Worm (Caenorhabditis elegans) whole organism, midembryonic: ENCODE measurements around the gene K08E4.2.

Experiments
- T22C8.4 ChIP-seq: fragments of 200-800 bp; sonication (Bioruptor generic); IDR thresholded peaks from 2 replicates; pipeline ENCODE4 v1.3.6; 2022; ENCODE audit warnings: missing genetic modification characterization, missing compliant biosample characterization
- flt-1 ChIP-seq: fragments of 200-800 bp; sonication (Bioruptor generic); IDR thresholded peaks from 2 replicates; pipeline ENCODE4 v1.3.6; 2022; ENCODE audit warnings: missing genetic modification characterization, missing compliant biosample characterization
- klf-2 ChIP-seq: fragments of 200-800 bp; sonication (Bioruptor generic); conservative IDR thresholded peaks from 2 replicates; pipeline ENCODE4 v1.3.6; 2022; ENCODE audit warnings: missing genetic modification reagents, missing genetic modification characterization, missing compliant biosample characterization
- med-1 ChIP-seq: sonication (generic microtip); optimal IDR thresholded peaks from 2 replicates; lab custom pipeline; 2017; ENCODE audit warnings: missing genetic modification characterization, mild to moderate bottlenecking, missing compliant biosample characterization, antibody characterized with exemption, missing genetic modification reagents; ENCODE audit not compliant: insufficient read depth
- ref-1 ChIP-seq: fragments of 200-800 bp; sonication (Bioruptor generic); conservative IDR thresholded peaks from 2 replicates; pipeline ENCODE4 v1.3.6; 2022; ENCODE audit warnings: missing genetic modification reagents, missing genetic modification characterization, missing compliant biosample characterization
- tab-1 ChIP-seq: fragments of 200-800 bp; sonication (Bioruptor generic); IDR thresholded peaks from 2 replicates; pipeline ENCODE4 v1.3.6; 2022; ENCODE audit warnings: missing genetic modification characterization, missing compliant biosample characterization
- ztf-23 ChIP-seq: fragments of 200-800 bp; sonication (Bioruptor generic); IDR thresholded peaks from 2 replicates; pipeline ENCODE4 v1.3.6; 2022; ENCODE audit warnings: missing genetic modification reagents, missing genetic modification characterization, missing compliant biosample characterization
- ztf-29 ChIP-seq: fragments of 200-800 bp; sonication (Bioruptor generic); IDR thresholded peaks from 2 replicates; pipeline ENCODE4 v1.3.6; 2022; ENCODE audit warnings: missing genetic modification reagents, missing genetic modification characterization, missing compliant biosample characterization

DNA sequence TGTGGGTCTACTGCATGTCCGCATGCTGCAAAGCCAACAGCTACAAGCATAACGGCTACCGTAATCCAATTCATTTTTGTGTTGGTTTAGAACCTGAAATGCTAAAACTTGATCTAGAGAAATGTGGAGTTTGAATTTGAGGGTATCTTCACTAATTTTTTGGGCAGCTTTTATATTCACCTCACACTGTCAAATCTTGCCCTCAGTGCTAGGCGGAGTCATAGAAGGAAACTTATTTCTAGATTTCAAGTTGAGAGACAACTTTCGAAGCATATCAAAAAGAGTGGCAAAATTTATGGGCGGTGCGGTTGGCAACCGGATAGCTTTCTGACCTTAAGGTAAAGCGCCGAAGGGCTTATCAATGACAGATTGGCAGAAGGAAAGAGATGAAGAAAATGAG lies 40.9 kb downstream of the K08E4.2 start, which contains the start of gene lips-6:
- TF ChIP-seq ref-1 (GFP tag; lab: Robert Waterston, UW) (no peak), flt-1 (GFP tag; lab: Robert Waterston, UW) (no peak), klf-2 (GFP tag; lab: Robert Waterston, UW) (no peak), ztf-29 (GFP tag; lab: Robert Waterston, UW) (no peak), med-1 (GFP tag; lab: Kevin White, UChicago) (no peak), tab-1 (GFP tag; lab: Robert Waterston, UW) (no peak), ztf-23 (no peak), T22C8.4 (GFP tag; lab: Robert Waterston, UW) (no peak)
